Worm (Caenorhabditis elegans) whole organism, late embryonic: ENCODE results near the gene C14E2.5.

Source experiments
- C38D4.7 ChIP-seq: fragments of 200-800 bp; sonication (Bioruptor generic); optimal IDR thresholded peaks from 2 replicates; lab custom pipeline; 2018; ENCODE audit warnings: mild to moderate bottlenecking, missing genetic modification characterization, moderate library complexity, missing compliant biosample characterization
- Y22D7AL.16 ChIP-seq: sonication (generic microtip); optimal IDR thresholded peaks from 2 replicates; lab custom pipeline; 2016; ENCODE audit warnings: missing genetic modification characterization, missing compliant biosample characterization
- ceh-14 ChIP-seq: sonication (generic microtip); optimal IDR thresholded peaks from 2 replicates; lab custom pipeline; 2016; ENCODE audit warnings: missing genotype, missing genetic modification characterization, missing compliant biosample characterization
- ceh-19 ChIP-seq: fragments of 200-800 bp; sonication (Bioruptor generic); optimal IDR thresholded peaks from 2 replicates; lab custom pipeline; 2018; ENCODE audit warnings: mild to moderate bottlenecking, missing genetic modification characterization, missing compliant biosample characterization
- ceh-31 ChIP-seq: sonication (generic microtip); optimal IDR thresholded peaks from 2 replicates; lab custom pipeline; 2016; ENCODE audit warnings: missing genetic modification characterization, missing compliant biosample characterization
- ceh-34 ChIP-seq: sonication (generic microtip); optimal IDR thresholded peaks from 2 replicates; lab custom pipeline; 2016; ENCODE audit warnings: mild to moderate bottlenecking, missing genetic modification characterization, missing compliant biosample characterization
- ceh-45 ChIP-seq: fragments of 200-800 bp; sonication (Bioruptor generic); IDR thresholded peaks from 2 replicates; pipeline ENCODE4 v1.3.6; 2022; ENCODE audit warnings: missing genetic modification reagents, missing genetic modification characterization, missing compliant biosample characterization
- ceh-48 ChIP-seq: sonication (generic microtip); optimal IDR thresholded peaks from 2 replicates; lab custom pipeline; 2016; ENCODE audit warnings: missing genetic modification characterization, inconsistent platforms, missing compliant biosample characterization
- ceh-6 ChIP-seq: fragments of 200-800 bp; sonication (Bioruptor generic); optimal IDR thresholded peaks from 2 replicates; lab custom pipeline; 2018; ENCODE audit warnings: mild to moderate bottlenecking, missing genetic modification characterization, missing compliant biosample characterization
- dmd-4 ChIP-seq: sonication (generic microtip); optimal IDR thresholded peaks from 2 replicates; lab custom pipeline; 2016; ENCODE audit warnings: borderline replicate concordance, missing genetic modification characterization, missing compliant biosample characterization
- dve-1 ChIP-seq: sonication (generic microtip); optimal IDR thresholded peaks from 2 replicates; lab custom pipeline; 2017; ENCODE audit warnings: antibody characterized with exemption, mild to moderate bottlenecking, missing genetic modification characterization, missing compliant biosample characterization
- elt-2 ChIP-seq: sonication (generic microtip); optimal IDR thresholded peaks from 2 replicates; lab custom pipeline; 2016; ENCODE audit warnings: missing genetic modification reagents, missing genetic modification characterization, missing compliant biosample characterization
- elt-4 ChIP-seq: sonication (generic microtip); optimal IDR thresholded peaks from 2 replicates; lab custom pipeline; 2016; ENCODE audit warnings: missing genetic modification characterization, missing compliant biosample characterization
- ets-4 ChIP-seq: sonication (generic microtip); optimal IDR thresholded peaks from 2 replicates; lab custom pipeline; 2016; ENCODE audit warnings: missing genetic modification characterization, missing compliant biosample characterization
- eyg-1 ChIP-seq: sonication (generic microtip); optimal IDR thresholded peaks from 2 replicates; lab custom pipeline; 2016; ENCODE audit warnings: missing genotype, missing genetic modification characterization, missing compliant biosample characterization
- fkh-6 ChIP-seq: sonication (generic microtip); optimal IDR thresholded peaks from 2 replicates; lab custom pipeline; 2016; ENCODE audit warnings: missing genetic modification characterization, missing compliant biosample characterization
- hlh-13 ChIP-seq: fragments of 200-800 bp; sonication (Bioruptor generic); optimal IDR thresholded peaks from 2 replicates; lab custom pipeline; 2018; ENCODE audit warnings: mild to moderate bottlenecking, missing genetic modification characterization, missing compliant biosample characterization
- hlh-30 ChIP-seq: sonication (generic microtip); optimal IDR thresholded peaks from 2 replicates; lab custom pipeline; 2017; ENCODE audit warnings: antibody characterized with exemption, missing genetic modification characterization, missing compliant biosample characterization; ENCODE audit not compliant: insufficient read depth
- hlh-6 ChIP-seq: sonication (generic microtip); optimal IDR thresholded peaks from 2 replicates; lab custom pipeline; 2016; ENCODE audit warnings: missing genotype, missing genetic modification characterization, missing compliant biosample characterization
- hlh-8 ChIP-seq: sonication (generic microtip); optimal IDR thresholded peaks from 2 replicates; lab custom pipeline; 2016; ENCODE audit warnings: missing genotype, missing genetic modification characterization, missing compliant biosample characterization
- lim-6 ChIP-seq: sonication (generic microtip); optimal IDR thresholded peaks from 2 replicates; lab custom pipeline; 2016; ENCODE audit warnings: missing genetic modification characterization, missing compliant biosample characterization
- lin-11 ChIP-seq: fragments of 200-800 bp; sonication (Bioruptor generic); optimal IDR thresholded peaks from 2 replicates; lab custom pipeline; 2018; ENCODE audit warnings: mild to moderate bottlenecking, missing genetic modification characterization, missing compliant biosample characterization
- madf-2 ChIP-seq: sonication (generic microtip); optimal IDR thresholded peaks from 2 replicates; lab custom pipeline; 2017; ENCODE audit warnings: missing genetic modification characterization, missing compliant biosample characterization
- mec-3 ChIP-seq: sonication (generic microtip); optimal IDR thresholded peaks from 2 replicates; lab custom pipeline; 2016; ENCODE audit warnings: borderline replicate concordance, missing genetic modification characterization, missing compliant biosample characterization
- odd-2 ChIP-seq: sonication (generic microtip); optimal IDR thresholded peaks from 2 replicates; lab custom pipeline; 2017; ENCODE audit warnings: antibody characterized with exemption, mild to moderate bottlenecking, missing genetic modification characterization, missing compliant biosample characterization
- pat-9 ChIP-seq: fragments of 200-800 bp; sonication (Bioruptor generic); optimal IDR thresholded peaks from 2 replicates; lab custom pipeline; 2018; ENCODE audit warnings: mild to moderate bottlenecking, missing genetic modification characterization, moderate library complexity, missing compliant biosample characterization
- pax-1 ChIP-seq: fragments of 150-350 bp; optimal IDR thresholded peaks from 2 replicates; lab custom pipeline; 2014; ENCODE audit warnings: missing biosample characterization, missing genetic modification characterization
- pqm-1 ChIP-seq: sonication (generic microtip); optimal IDR thresholded peaks from 2 replicates; lab custom pipeline; 2016; ENCODE audit warnings: missing genetic modification characterization, missing compliant biosample characterization
- rnt-1 ChIP-seq: sonication (generic microtip); optimal IDR thresholded peaks from 2 replicates; lab custom pipeline; 2016; ENCODE audit warnings: missing genetic modification characterization, missing compliant biosample characterization
- sox-2 ChIP-seq: fragments of 200-800 bp; sonication (Bioruptor generic); IDR thresholded peaks from 2 replicates; pipeline ENCODE4 v1.3.6; 2022; ENCODE audit warnings: missing genetic modification reagents, missing genetic modification characterization, missing compliant biosample characterization
- sox-4 ChIP-seq: sonication (generic microtip); optimal IDR thresholded peaks from 2 replicates; lab custom pipeline; 2017; ENCODE audit warnings: mild to moderate bottlenecking, missing genetic modification characterization, inconsistent platforms, missing compliant biosample characterization
- syd-9 ChIP-seq: sonication (generic microtip); optimal IDR thresholded peaks from 2 replicates; lab custom pipeline; 2016; ENCODE audit warnings: mild to moderate bottlenecking, missing genetic modification characterization, moderate library complexity, missing compliant biosample characterization
- tbx-2 ChIP-seq: sonication (generic microtip); optimal IDR thresholded peaks from 2 replicates; lab custom pipeline; 2016; ENCODE audit warnings: missing genetic modification characterization, missing compliant biosample characterization
- tbx-7 ChIP-seq: sonication (generic microtip); optimal IDR thresholded peaks from 2 replicates; lab custom pipeline; 2016; ENCODE audit warnings: missing genotype, missing genetic modification characterization, missing compliant biosample characterization
- ttx-3 ChIP-seq: sonication (generic microtip); optimal IDR thresholded peaks from 2 replicates; lab custom pipeline; 2016; ENCODE audit warnings: missing genetic modification reagents, missing genetic modification characterization, missing compliant biosample characterization
- unc-3 ChIP-seq, 2 experiments: fragments of 200-800 bp in 1 of 2; sonication (Bioruptor generic) in 1 of 2; sonication (generic microtip) in 1 of 2; conservative IDR thresholded peaks in 1 of 2; optimal IDR thresholded peaks in 1 of 2; 2 replicates each; pipeline versions ENCODE4 v1.3.6 to Lab custom; 2016 to 2022; ENCODE audit warnings: missing compliant biosample characterization in 2 of 2, missing genetic modification characterization in 2 of 2, missing genetic modification reagents in 1 of 2
- zip-5 ChIP-seq: sonication (generic microtip); optimal IDR thresholded peaks from 2 replicates; lab custom pipeline; 2016; ENCODE audit warnings: missing genetic modification characterization, missing compliant biosample characterization
- ztf-16 ChIP-seq: sonication (generic microtip); optimal IDR thresholded peaks from 2 replicates; lab custom pipeline; 2017; ENCODE audit warnings: missing genetic modification characterization, missing compliant biosample characterization

C14E2.5 gene

DNA sequence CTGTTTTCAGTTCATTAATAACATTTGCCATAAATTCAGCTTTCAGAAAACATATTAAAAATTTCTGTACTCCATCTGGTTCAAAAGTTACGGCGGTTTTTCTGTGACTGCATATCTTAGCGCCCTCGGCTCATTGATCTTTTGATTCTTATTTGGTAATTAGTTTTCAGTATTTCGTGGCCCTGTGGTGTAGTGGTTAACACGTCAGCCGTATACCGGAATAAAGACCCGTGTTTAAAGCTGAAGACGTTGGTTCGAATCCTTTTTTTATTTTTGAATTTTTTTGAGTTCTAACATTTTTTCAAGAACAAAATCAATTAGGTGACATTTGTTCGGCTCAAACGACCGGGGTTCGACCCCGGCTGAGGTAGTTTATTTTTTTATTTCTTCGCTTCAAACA lies 5.3 kb upstream of the C14E2.5 start:
- TF ChIP-seq pat-9 (tag; lab: Kevin White, UChicago) (no peak), ceh-48 (tag; lab: Kevin White, UChicago) (no peak), ztf-16 (tag; lab: Kevin White, UChicago) (no peak), lin-11 (no peak), pax-1 (no peak), unc-3 (GFP tag; conservative IDR thresholded peaks at IDR 0.05; lab: Robert Waterston, UW) (no peak), unc-3 (tag; optimal IDR thresholded peaks at IDR 0.05; lab: Kevin White, UChicago) (no peak), eyg-1 (no peak), ceh-19 (GFP tag; lab: Kevin White, UChicago) (no peak), dmd-4 (tag; lab: Kevin White, UChicago) (no peak), pqm-1 (tag; lab: Kevin White, UChicago) (no peak), rnt-1 (no peak), hlh-13 (GFP tag; lab: Kevin White, UChicago) (no peak), ceh-31 (tag; lab: Kevin White, UChicago) (no peak), ceh-14 (no peak), madf-2 (tag; lab: Kevin White, UChicago) (no peak), zip-5 (tag; lab: Kevin White, UChicago) (no peak), sox-4 (tag; lab: Kevin White, UChicago) (no peak), odd-2 (tag; lab: Kevin White, UChicago) (no peak), hlh-8 (tag; lab: Kevin White, UChicago) (no peak), ceh-6 (GFP tag; lab: Kevin White, UChicago) (no peak)

DNA sequence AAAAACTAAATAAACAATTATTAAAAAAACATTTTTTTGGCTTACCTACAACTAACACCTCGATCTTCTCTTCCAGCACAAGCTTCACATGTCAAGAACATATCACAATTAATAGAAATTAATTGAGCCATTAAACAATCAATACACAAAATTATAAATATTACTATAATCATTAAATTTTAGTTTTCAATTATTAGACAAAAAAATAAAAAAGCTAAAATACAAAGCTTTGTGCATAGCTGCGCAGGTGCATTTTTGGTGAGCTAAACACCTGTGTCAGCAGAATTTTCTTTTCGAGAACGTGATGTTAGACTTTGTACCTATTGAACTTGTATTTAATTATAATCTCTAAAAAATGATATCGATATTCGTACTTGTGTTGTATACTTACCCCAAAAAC lies 4.8 kb upstream of the C14E2.5 start, which contains the start of gene C14E2.6:
Gene C14E2.6 (minus strand): TSS at position 101 of the 400 bp plus-strand sequence.
- TF ChIP-seq elt-4 (tag; lab: Kevin White, UChicago) (no peak), ceh-6 (GFP tag; lab: Kevin White, UChicago) (no peak), hlh-6 (tag; lab: Kevin White, UChicago) (no peak), C38D4.7 (GFP tag; lab: Kevin White, UChicago) (no peak), sox-2 (GFP tag; lab: Robert Waterston, UW) (no peak), ceh-34 (tag; lab: Kevin White, UChicago) (no peak), hlh-30 (no peak), lin-11 (no peak), ttx-3 (tag; lab: Kevin White, UChicago) (no peak), fkh-6 (no peak), rnt-1 (no peak), elt-2 (tag; lab: Kevin White, UChicago) (no peak), dve-1 (tag; lab: Kevin White, UChicago) (no peak), madf-2 (tag; lab: Kevin White, UChicago) (no peak), ceh-19 (GFP tag; lab: Kevin White, UChicago) (no peak), mec-3 (tag; lab: Kevin White, UChicago) (no peak)
- TF ChIP-seq, all 69 proteins: peak for 0

DNA sequence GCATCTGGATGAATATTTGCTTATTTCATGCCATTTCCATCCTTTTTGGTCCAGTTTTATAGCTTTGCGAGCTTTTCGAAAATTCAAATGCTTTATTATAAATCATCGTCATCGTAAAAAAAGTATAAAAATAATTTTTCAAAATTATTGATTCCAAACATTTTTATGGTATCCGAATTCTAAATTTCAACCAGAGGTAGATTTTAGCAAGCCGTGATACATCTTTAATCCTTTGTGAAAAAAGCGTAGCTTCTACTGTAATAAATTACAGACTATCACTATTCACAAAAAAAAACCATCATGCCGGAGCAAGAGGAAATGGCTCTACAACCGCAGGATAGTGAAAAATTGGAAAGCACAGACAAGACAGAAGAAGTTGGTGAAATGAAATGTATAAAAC lies 1.0 kb upstream of the C14E2.5 start, which contains the start of gene C14E2.1:
Gene C14E2.1 (plus strand): TSS at position 301 of the 400 bp plus-strand sequence.
- TF ChIP-seq pqm-1 (tag; lab: Kevin White, UChicago) (no peak), tbx-2 (no peak), mec-3 (tag; lab: Kevin White, UChicago) (no peak), syd-9 (no peak), lim-6 (no peak), ceh-45 (GFP tag; lab: Robert Waterston, UW) (no peak), Y22D7AL.16 (tag; lab: Kevin White, UChicago) (no peak), ets-4 (tag; lab: Kevin White, UChicago) (no peak), unc-3 (GFP tag; conservative IDR thresholded peaks at IDR 0.05; lab: Robert Waterston, UW) (no peak), unc-3 (tag; optimal IDR thresholded peaks at IDR 0.05; lab: Kevin White, UChicago) (no peak), ztf-16 (tag; lab: Kevin White, UChicago) (no peak), tbx-7 (tag; lab: Kevin White, UChicago) (no peak)
